Worm (Caenorhabditis elegans): Measurements from ENCODE around the gene gei-8.

DNA sequence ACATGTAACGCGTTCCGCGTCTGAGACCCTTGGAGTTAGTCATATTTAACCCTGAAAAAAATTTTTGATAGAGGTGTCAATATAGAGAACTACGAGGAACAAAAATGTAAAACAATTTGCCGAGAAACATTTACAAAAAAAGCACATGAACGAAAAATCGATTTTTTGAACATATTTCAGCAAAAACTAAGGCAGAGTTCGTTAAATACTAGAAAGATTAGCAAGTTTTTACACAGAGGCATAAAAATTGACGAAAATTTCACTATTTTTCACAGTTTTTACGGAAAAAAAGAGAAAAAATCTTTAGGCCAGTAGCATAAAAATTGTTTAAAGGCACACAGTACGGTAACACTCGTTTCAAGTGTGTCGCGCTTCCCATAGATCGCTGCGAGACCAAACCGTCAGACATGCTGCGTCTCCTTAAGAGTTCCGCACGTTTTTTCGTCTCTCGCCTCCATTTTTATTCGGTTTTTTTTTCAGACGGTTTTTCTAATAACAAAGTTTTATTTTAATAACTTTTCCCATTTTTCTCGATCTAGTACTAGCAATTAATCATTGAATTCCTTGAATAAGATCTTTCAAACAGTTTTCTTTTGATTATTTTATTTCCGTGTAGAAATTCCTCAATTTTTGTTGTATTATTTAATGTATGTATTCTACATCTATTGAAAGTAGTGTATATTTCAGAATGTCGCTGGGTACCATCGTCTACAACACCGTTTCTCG lies 9.3 kb upstream of the gei-8 start, which contains the start of the genes rpl-21 and C14B9.10:
- TF ChIP-seq aly-1 (tag; optimal IDR thresholded peaks at IDR 0.05) (no peak), scrt-1 (GFP tag; IDR thresholded peaks at IDR 0.05) (no peak), flt-1 (GFP tag; IDR thresholded peaks at IDR 0.05) (no peak; the same call in 1 of the 2 replicates), hmbx-1 (tag; optimal IDR thresholded peaks at IDR 0.05) (no peak)

Measured in whole organism, early embryonic.